Worm (Caenorhabditis elegans) whole organism, L3 larva: ENCODE measurements around the gene F54C8.7.
"Not testable (repeated sequence)": the region's sequence is repeated elsewhere in the genome, so short reads cannot be mapped to it uniquely, and the experiment has no call there.

Experiments used
- ceh-9 ChIP-seq: sonication (generic microtip); optimal IDR thresholded peaks from 2 replicates; lab custom pipeline; 2018; ENCODE audit warnings: missing biosample characterization, missing genetic modification characterization
- fos-1 ChIP-seq: fragments of 150-350 bp; optimal IDR thresholded peaks from 2 replicates; lab custom pipeline; 2014; ENCODE audit warnings: missing biosample characterization, missing genetic modification characterization
- jun-1 ChIP-seq: fragments of 150-350 bp; optimal IDR thresholded peaks from 2 replicates; lab custom pipeline; 2014; ENCODE audit warnings: missing biosample characterization, missing genetic modification reagents, missing genetic modification characterization
- nhr-11 ChIP-seq: fragments of 150-350 bp; optimal IDR thresholded peaks from 2 replicates; lab custom pipeline; 2014; ENCODE audit warnings: missing biosample characterization, missing genetic modification characterization
- nhr-237 ChIP-seq: fragments of 150-350 bp; optimal IDR thresholded peaks from 2 replicates; lab custom pipeline; 2014; ENCODE audit warnings: missing biosample characterization, missing genetic modification characterization
- nhr-76 ChIP-seq: fragments of 150-350 bp; sonication (generic microtip); optimal IDR thresholded peaks from 5 replicates; lab custom pipeline; 2014; ENCODE audit warnings: missing biosample characterization, missing genetic modification characterization
- pha-4 ChIP-seq: fragments of 150-350 bp; optimal IDR thresholded peaks from 2 replicates; lab custom pipeline; 2014; ENCODE audit warnings: missing biosample characterization, missing genetic modification reagents, missing genetic modification characterization
- pqm-1 ChIP-seq: fragments of 150-350 bp; optimal IDR thresholded peaks from 2 replicates; lab custom pipeline; 2017; ENCODE audit warnings: missing biosample characterization, missing genetic modification characterization, inconsistent platforms
- unc-39 ChIP-seq: sonication (generic microtip); optimal IDR thresholded peaks from 4 replicates; lab custom pipeline; 2017; ENCODE audit warnings: missing biosample characterization, missing genetic modification characterization
- ztf-11 ChIP-seq: fragments of 150-350 bp; optimal IDR thresholded peaks from 2 replicates; lab custom pipeline; 2014; ENCODE audit warnings: missing biosample characterization, missing genetic modification characterization

- not testable (repeated sequence) for TF ChIP-seq fos-1; jun-1 (tag; lab: Kevin White, UChicago); ceh-9 (tag; lab: Kevin White, UChicago); nhr-76; pqm-1 (tag; lab: Kevin White, UChicago); nhr-237; ztf-11 (tag; lab: Kevin White, UChicago); pha-4; nhr-11 (tag; lab: Kevin White, UChicago); unc-39 (tag; lab: Kevin White, UChicago)
These were observed 33.6 kb downstream of the F54C8.7 start, which contains the start of gene T26G10.4 for ce11 chrIII:9420231-9420630.
